Worm (Caenorhabditis elegans): ENCODE results near the gene C04A11.1.

C04A11.1 gene

DNA sequence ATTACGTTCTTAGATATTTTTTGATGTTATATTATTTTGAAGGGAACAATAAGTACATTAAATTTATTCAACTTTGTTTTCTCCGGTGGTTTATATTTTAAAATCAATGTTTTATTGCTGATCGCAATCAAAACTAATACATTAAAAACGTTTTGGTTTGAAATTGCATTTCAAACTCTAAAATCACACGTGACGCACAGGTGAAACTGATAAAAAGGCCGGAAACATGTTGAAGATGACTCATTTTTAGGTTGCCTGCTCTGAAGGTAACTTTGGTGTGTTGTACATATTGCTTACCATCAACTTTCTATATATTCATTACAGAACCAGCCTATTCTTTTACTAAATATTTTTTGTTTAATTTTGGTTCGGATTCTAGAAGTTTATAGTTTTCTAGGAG is 25.4 kb downstream of the C04A11.1 start:
- TF ChIP-seq med-1 (GFP tag; optimal IDR thresholded peaks at IDR 0.05; ENCODE audit: insufficient read depth) (no peak), ztf-29 (GFP tag; IDR thresholded peaks at IDR 0.05) (no peak), flt-1 (GFP tag; IDR thresholded peaks at IDR 0.05) (no peak)

ce11 chrX:13687111-13687512 is 26.8 kb downstream of the C04A11.1 start:
- TF ChIP-seq cog-1 (tag; optimal IDR thresholded peaks at IDR 0.05) = peak; percentile 75
- TF ChIP-seq ztf-29 (GFP tag; IDR thresholded peaks at IDR 0.05) = no peak

DNA sequence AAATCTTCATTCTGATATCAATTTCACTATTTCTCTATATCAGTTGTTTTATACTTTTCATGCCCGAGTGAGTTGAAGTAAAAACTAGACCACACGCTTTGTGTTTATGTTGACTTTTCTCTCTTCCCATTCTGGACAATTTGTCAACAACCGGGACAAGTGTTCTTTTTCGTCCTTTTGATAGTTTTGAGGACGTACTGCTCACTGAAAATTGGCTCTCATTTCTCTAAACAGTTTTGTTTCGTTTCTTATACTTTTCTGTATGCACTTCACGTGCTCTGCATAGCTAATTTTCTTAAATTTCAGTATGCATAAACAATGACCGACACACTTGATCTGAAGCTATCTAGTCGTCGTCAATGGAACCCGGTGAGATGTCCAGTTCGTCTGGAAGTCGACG is 27.3 kb downstream of the C04A11.1 start, which contains the start of gene adm-2:
TSS of gene adm-2 (plus strand) at position 301 of the 400 bp plus-strand sequence.
- TF ChIP-seq T22C8.4 (GFP tag; IDR thresholded peaks at IDR 0.05) (no peak), ztf-23 (GFP tag; IDR thresholded peaks at IDR 0.05) (no peak), cog-1 (tag; optimal IDR thresholded peaks at IDR 0.05) (no peak), flt-1 (GFP tag; IDR thresholded peaks at IDR 0.05) (no peak), klf-2 (GFP tag; conservative IDR thresholded peaks at IDR 0.05) (no peak), ztf-29 (GFP tag; IDR thresholded peaks at IDR 0.05) (no peak), tab-1 (GFP tag; IDR thresholded peaks at IDR 0.05) (no peak), ref-1 (GFP tag; conservative IDR thresholded peaks at IDR 0.05) (no peak)

- TF ChIP-seq klf-2 (GFP tag; conservative IDR thresholded peaks at IDR 0.05) (no peak), ztf-29 (GFP tag; IDR thresholded peaks at IDR 0.05) (no peak), T22C8.4 (GFP tag; IDR thresholded peaks at IDR 0.05) (no peak), med-1 (GFP tag; optimal IDR thresholded peaks at IDR 0.05; ENCODE audit: insufficient read depth) (no peak), cog-1 (tag; optimal IDR thresholded peaks at IDR 0.05) (no peak), ztf-23 (GFP tag; IDR thresholded peaks at IDR 0.05) (no peak), flt-1 (GFP tag; IDR thresholded peaks at IDR 0.05) (no peak), tab-1 (GFP tag; IDR thresholded peaks at IDR 0.05) (no peak), ref-1 (GFP tag; conservative IDR thresholded peaks at IDR 0.05) (no peak)
These were observed 30.0 kb downstream of the C04A11.1 start for ce11 chrX:13690333-13690732.

DNA sequence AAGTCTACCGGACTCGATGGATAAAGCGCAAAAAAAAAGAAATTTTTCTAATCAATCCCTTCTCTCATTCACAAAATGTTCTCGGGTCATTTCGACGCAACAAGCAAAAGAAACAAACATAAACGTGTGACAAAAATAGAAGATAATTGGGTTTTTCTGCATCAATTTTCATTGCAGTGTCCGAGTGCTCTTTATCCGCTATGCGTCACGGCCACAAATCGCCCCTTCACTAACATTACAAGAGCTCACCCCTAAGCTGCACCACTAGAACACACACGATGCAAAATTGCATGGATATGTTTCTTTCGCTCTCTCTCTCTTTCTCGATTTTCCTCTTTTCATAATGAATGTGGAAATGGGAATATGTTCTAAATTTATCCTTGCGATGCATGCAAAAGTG is 35.8 kb downstream of the C04A11.1 start:
- no peak for TF ChIP-seq ztf-29 (GFP tag; IDR thresholded peaks at IDR 0.05)
- no peak for TF ChIP-seq flt-1 (GFP tag; IDR thresholded peaks at IDR 0.05)

- TF ChIP-seq cog-1 (tag; optimal IDR thresholded peaks at IDR 0.05) (no peak), flt-1 (GFP tag; IDR thresholded peaks at IDR 0.05) (0 out of 2 replicates have a peak, but pooled peaks have one; percentile 44), med-1 (GFP tag; optimal IDR thresholded peaks at IDR 0.05; ENCODE audit: insufficient read depth) (no peak), ref-1 (GFP tag; conservative IDR thresholded peaks at IDR 0.05) (no peak)
These were observed 37.2 kb downstream of the C04A11.1 start for ce11 chrX:13697520-13697919.

DNA sequence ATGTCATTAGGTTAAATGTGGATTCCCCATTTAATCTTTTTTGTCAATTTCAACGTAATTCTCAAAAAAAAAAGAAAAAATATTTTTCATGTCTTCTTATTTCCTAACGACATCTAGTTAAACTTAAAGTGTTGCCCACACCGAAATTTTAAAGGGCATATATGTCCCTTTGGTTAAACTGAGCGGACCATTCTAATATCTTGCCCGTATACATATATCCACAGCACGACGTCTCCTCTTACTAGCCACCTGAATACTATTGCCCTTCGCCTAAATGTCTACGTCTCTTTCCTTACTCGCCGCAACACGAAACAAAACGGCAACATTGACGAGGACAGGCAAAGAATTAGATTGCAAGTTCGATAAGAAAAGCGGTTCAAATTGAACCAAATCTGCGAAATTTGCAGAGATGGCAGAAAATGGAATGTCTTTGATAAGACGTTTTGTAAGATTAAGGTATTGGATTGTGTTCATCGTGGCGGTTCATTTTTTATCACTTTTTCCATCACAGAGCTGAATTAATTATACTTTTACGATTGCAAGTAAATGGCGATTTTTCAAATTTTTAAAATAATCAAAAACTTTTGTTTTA is 40.4 kb downstream of the C04A11.1 start:
- TF ChIP-seq T22C8.4 (GFP tag; IDR thresholded peaks at IDR 0.05) (peak; percentile 55; the same call in 1 of the 2 replicates), cog-1 (tag; optimal IDR thresholded peaks at IDR 0.05) (peak; percentile 98), ztf-29 (GFP tag; IDR thresholded peaks at IDR 0.05) (peak; percentile 56; the same call in 1 of the 2 replicates), ref-1 (GFP tag; conservative IDR thresholded peaks at IDR 0.05) (no peak), klf-2 (GFP tag; conservative IDR thresholded peaks at IDR 0.05) (peak; percentile 69), tab-1 (GFP tag; IDR thresholded peaks at IDR 0.05) (peak; percentile 64; the same call in 1 of the 2 replicates), flt-1 (GFP tag; IDR thresholded peaks at IDR 0.05) (peak; percentile 88), med-1 (GFP tag; optimal IDR thresholded peaks at IDR 0.05; ENCODE audit: insufficient read depth) (peak; percentile 51), ztf-23 (GFP tag; IDR thresholded peaks at IDR 0.05) (peak; percentile 84)

ce11 chrX:13702923-13703322 is 42.6 kb downstream of the C04A11.1 start:
- TF ChIP-seq tab-1 (GFP tag; IDR thresholded peaks at IDR 0.05) (no peak), flt-1 (GFP tag; IDR thresholded peaks at IDR 0.05) (no peak), ztf-29 (GFP tag; IDR thresholded peaks at IDR 0.05) (no peak), ref-1 (GFP tag; conservative IDR thresholded peaks at IDR 0.05) (no peak), klf-2 (GFP tag; conservative IDR thresholded peaks at IDR 0.05) (no peak), cog-1 (tag; optimal IDR thresholded peaks at IDR 0.05) (no peak), med-1 (GFP tag; optimal IDR thresholded peaks at IDR 0.05; ENCODE audit: insufficient read depth) (no peak), ztf-23 (GFP tag; IDR thresholded peaks at IDR 0.05) (no peak)

- TF ChIP-seq flt-1 (GFP tag; IDR thresholded peaks at IDR 0.05) = no peak
- no peak for TF ChIP-seq ztf-23 (GFP tag; IDR thresholded peaks at IDR 0.05)
- no peak for TF ChIP-seq ref-1 (GFP tag; conservative IDR thresholded peaks at IDR 0.05)
- no peak for TF ChIP-seq med-1 (GFP tag; optimal IDR thresholded peaks at IDR 0.05; ENCODE audit: insufficient read depth)
- no peak for TF ChIP-seq cog-1 (tag; optimal IDR thresholded peaks at IDR 0.05)
- TF ChIP-seq T22C8.4 (GFP tag; IDR thresholded peaks at IDR 0.05) = no peak
- no peak for TF ChIP-seq klf-2 (GFP tag; conservative IDR thresholded peaks at IDR 0.05)
- TF ChIP-seq ztf-29 (GFP tag; IDR thresholded peaks at IDR 0.05) = no peak
- no peak for TF ChIP-seq tab-1 (GFP tag; IDR thresholded peaks at IDR 0.05)
These were observed 46.3 kb downstream of the C04A11.1 start, which contains the start of gene K02D3.1 for ce11 chrX:13706607-13707006. K02D3.1 (plus strand) TSS chrX:13706907.

DNA sequence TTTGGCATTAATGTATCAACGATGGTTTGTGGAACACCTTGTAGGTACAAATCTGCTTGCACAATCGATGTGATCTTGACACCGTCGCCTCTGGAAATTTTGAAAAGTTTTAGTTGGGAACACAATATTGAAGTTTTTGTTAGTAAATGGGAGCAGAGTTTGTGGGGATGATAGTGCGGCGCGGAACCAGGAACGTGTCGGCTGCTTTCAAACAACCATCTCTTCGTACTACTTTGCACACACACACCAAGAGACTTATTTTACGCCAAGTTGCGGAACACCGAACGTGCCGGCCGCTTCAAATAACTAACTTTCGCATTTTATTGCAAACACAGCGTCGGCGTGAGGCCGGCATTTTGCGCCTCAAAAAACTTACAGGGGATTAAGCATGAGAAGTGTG is 48.8 kb downstream of the C04A11.1 start:
- TF ChIP-seq T22C8.4 (GFP tag; IDR thresholded peaks at IDR 0.05) (no peak), med-1 (GFP tag; optimal IDR thresholded peaks at IDR 0.05; ENCODE audit: insufficient read depth) (no peak), klf-2 (GFP tag; conservative IDR thresholded peaks at IDR 0.05) (no peak), ztf-23 (GFP tag; IDR thresholded peaks at IDR 0.05) (no peak), ztf-29 (GFP tag; IDR thresholded peaks at IDR 0.05) (no peak), cog-1 (tag; optimal IDR thresholded peaks at IDR 0.05) (no peak), tab-1 (GFP tag; IDR thresholded peaks at IDR 0.05) (no peak)

DNA sequence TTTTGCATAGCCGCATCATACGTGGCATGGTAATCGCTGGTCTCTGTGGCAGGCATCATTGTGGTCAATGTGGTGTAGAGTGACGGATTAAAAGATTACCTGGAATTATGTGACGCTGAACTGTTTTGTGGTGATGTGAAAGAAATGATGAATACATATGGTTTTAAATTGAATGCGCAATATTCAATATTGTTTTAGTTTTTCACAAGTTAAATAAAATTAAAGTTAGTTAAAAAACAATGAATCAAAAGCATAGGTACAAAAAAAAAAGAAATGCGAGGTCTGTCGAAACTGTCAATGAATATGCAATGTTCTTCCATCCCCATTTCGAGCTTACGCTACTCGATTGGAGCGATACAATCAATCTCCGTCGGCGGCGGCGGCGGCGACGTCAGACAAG is 51.6 kb downstream of the C04A11.1 start, which contains the start of gene K02D3.2:
TSS of gene K02D3.2 (minus strand) at position 101 of the 400 bp plus-strand sequence.
- no peak for TF ChIP-seq ref-1 (GFP tag; conservative IDR thresholded peaks at IDR 0.05)
- no peak for TF ChIP-seq klf-2 (GFP tag; conservative IDR thresholded peaks at IDR 0.05)
- TF ChIP-seq cog-1 (tag; optimal IDR thresholded peaks at IDR 0.05) = no peak
- TF ChIP-seq tab-1 (GFP tag; IDR thresholded peaks at IDR 0.05) = no peak

All from whole organism, midembryonic.